Fruit fly (Drosophila melanogaster): ENCODE measurements around the gene msd5.
A peak's percentile ranks its signal among the peaks of the same experiment; 100 is the strongest.

msd5 gene

DNA sequence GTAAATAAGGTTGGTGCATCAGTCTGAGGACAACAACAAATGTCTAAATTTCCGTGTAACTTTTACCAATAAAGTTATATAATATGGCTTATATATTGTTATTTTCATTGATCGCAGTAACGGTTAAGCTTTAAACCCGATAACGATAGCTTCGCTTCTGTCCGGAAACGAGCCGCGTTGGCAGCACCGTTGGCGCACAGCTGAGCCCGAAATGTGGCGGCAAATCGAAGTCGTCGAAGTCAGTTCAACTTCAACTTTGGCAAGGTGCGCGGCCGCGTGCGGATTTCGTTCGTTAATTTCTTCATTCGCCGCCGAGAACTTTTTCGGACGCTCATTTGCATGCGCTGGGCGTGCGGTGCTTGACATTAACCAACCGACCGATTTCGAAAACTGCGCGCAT, 14.7 kb downstream of the msd5 start, which contains the start of gene Myo61F (continued):
- TF ChIP-seq BEAF-32 (GFP tag; optimal IDR thresholded peaks at IDR 0.05) = peak; percentile 21
- no peak for TF ChIP-seq Taf1 (GFP tag; IDR thresholded peaks at IDR 0.05)
- TF ChIP-seq NK7.1 (GFP tag; optimal IDR thresholded peaks at IDR 0.05) = no peak
- no peak for TF ChIP-seq CG4707 (GFP tag; optimal IDR thresholded peaks at IDR 0.05)
- TF ChIP-seq ttk (GFP tag; IDR thresholded peaks at IDR 0.05) = no peak
- TF ChIP-seq CG15601 (tag; optimal IDR thresholded peaks at IDR 0.05) = peak; percentile 54
- no peak for TF ChIP-seq lbe (GFP tag; optimal IDR thresholded peaks at IDR 0.05)
- TF ChIP-seq CG18262 (tag; optimal IDR thresholded peaks at IDR 0.05) = no peak
- no peak for TF ChIP-seq CG15073 (GFP tag; optimal IDR thresholded peaks at IDR 0.05)
- no peak for TF ChIP-seq Trl (optimal IDR thresholded peaks at IDR 0.05)
- no peak for TF ChIP-seq Trl (GFP tag; optimal IDR thresholded peaks at IDR 0.05)
- peak; percentile 46 for TF ChIP-seq onecut (GFP tag; IDR thresholded peaks at IDR 0.05)
- TF ChIP-seq Opbp (GFP tag; IDR thresholded peaks at IDR 0.05; ENCODE audit: partially characterized antibody) = 0 out of 3 replicates have a peak, but pooled peaks have one; percentile 34
- no peak for TF ChIP-seq CG5953 (GFP tag; IDR thresholded peaks at IDR 0.05)
- peak; percentile 54 for TF ChIP-seq Scr (GFP tag; IDR thresholded peaks at IDR 0.05; ENCODE audit: partially characterized antibody)
- no peak for TF ChIP-seq CG6254 (GFP tag; optimal IDR thresholded peaks at IDR 0.05)
- peak; percentile 61; the same call in 1 of the 3 replicates for TF ChIP-seq CG34224 (GFP tag; IDR thresholded peaks at IDR 0.05; ENCODE audit: partially characterized antibody)
- TF ChIP-seq CG4360 (GFP tag; IDR thresholded peaks at IDR 0.05) = no peak
- peak in 1 of 2 experiments; percentile 94 for TF ChIP-seq Pdp1 (GFP tag; optimal IDR thresholded peaks at IDR 0.05)
- no peak for TF ChIP-seq CG12769 (tag; optimal IDR thresholded peaks at IDR 0.05)
- TF ChIP-seq Ets97D (GFP tag; optimal IDR thresholded peaks at IDR 0.05) = peak; percentile 12
- TF ChIP-seq Sry-δ (GFP tag; optimal IDR thresholded peaks at IDR 0.05) = peak; percentile 12
- TF ChIP-seq CG8388 (GFP tag; optimal IDR thresholded peaks at IDR 0.05) = no peak
- peak; percentile 87 for TF ChIP-seq CG3995 (GFP tag; optimal IDR thresholded peaks at IDR 0.05)

DNA sequence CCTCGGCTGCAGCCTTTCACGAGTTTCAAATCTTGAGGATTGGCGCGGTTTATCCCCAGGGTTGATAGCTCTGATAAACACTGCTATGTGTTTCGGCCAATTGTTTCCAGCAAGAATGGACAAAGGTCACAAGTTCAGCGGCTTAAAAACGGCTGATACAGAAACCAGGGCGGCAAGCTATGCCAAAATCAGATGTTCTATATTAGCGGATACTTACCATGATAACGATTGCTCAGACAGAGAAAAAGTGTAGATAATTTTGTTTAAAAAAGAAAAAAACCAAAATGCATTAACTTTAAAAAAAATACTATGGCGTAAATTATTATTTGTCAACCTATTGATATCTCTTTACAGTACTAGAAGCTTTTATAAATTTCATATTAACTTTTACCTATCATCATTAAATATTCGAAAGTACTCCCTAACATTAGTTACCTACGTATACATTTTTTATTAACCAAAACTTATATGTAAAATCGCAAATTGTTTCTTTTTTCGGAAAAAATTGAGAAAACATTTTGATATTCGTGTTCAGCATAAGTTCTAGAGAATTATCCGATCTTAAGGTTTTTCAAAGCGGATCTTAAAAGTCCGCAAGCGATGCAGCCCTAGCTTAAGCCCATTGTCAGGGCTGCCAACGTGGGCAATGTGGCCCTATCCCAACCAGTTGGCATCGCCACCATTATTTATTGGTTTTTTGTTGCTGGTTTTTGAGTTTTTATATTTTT, 19.7 kb downstream of the msd5 start, which contains the start of the genes sturkopf and Herc4:
sturkopf (minus strand) TSS at position 339 of the 728 bp plus-strand sequence.
Herc4 (plus strand) TSS at position 658 of the 728 bp plus-strand sequence.
- TF ChIP-seq CG1832 (GFP tag; optimal IDR thresholded peaks at IDR 0.05) = no peak
- peak; percentile 41 for TF ChIP-seq Fer3 (tag; optimal IDR thresholded peaks at IDR 0.05)
- TF ChIP-seq H15 (GFP tag; IDR thresholded peaks at IDR 0.05) = no peak; the same call in 2 of the 3 replicates
- TF ChIP-seq Adf1 (GFP tag; IDR thresholded peaks at IDR 0.05) = no peak; the same call in 1 of the 2 replicates
- peak; percentile 65 for TF ChIP-seq Mad (GFP tag; optimal IDR thresholded peaks at IDR 0.05)
- TF ChIP-seq tna (GFP tag; IDR thresholded peaks at IDR 0.05; ENCODE audit: partially characterized antibody) = 0 out of 2 replicates have a peak, but pooled peaks have one; percentile 10
- TF ChIP-seq HLH4C (GFP tag; IDR thresholded peaks at IDR 0.05; ENCODE audit: partially characterized antibody) = no peak
- TF ChIP-seq Xrp1 (GFP tag; IDR thresholded peaks at IDR 0.05) = 0 out of 2 replicates have a peak, but pooled peaks have one; percentile 46
- TF ChIP-seq Camta (GFP tag; optimal IDR thresholded peaks at IDR 0.05) = peak; percentile 91
- peak; percentile 63 for TF ChIP-seq CG11085 (GFP tag; IDR thresholded peaks at IDR 0.05)
- TF ChIP-seq CG12299 (tag; optimal IDR thresholded peaks at IDR 0.05) = no peak
- peak; percentile 18; the same call in 1 of the 2 replicates for TF ChIP-seq toy (GFP tag; IDR thresholded peaks at IDR 0.05)
- no peak for TF ChIP-seq sc (optimal IDR thresholded peaks at IDR 0.05)
- peak; percentile 64 for TF ChIP-seq sc (GFP tag; optimal IDR thresholded peaks at IDR 0.05)
- peak; percentile 62 for TF ChIP-seq ind (GFP tag; optimal IDR thresholded peaks at IDR 0.05)
- peak; percentile 94 for TF ChIP-seq CG17361 (GFP tag; IDR thresholded peaks at IDR 0.05)
- peak; percentile 76 for TF ChIP-seq fu2 (GFP tag; optimal IDR thresholded peaks at IDR 0.05)
- TF ChIP-seq B-H1 (GFP tag; IDR thresholded peaks at IDR 0.05) = peak; percentile 16; the same call in 1 of the 3 replicates
- TF ChIP-seq HHEX (GFP tag; optimal IDR thresholded peaks at IDR 0.05) = peak; percentile 16
- TF ChIP-seq CG4424 (GFP tag; optimal IDR thresholded peaks at IDR 0.05) = peak; percentile 71
- peak; percentile 64 for TF ChIP-seq CG6689 (GFP tag; IDR thresholded peaks at IDR 0.05)
- peak; percentile 7 for TF ChIP-seq CG34376 (GFP tag; optimal IDR thresholded peaks at IDR 0.05)
- TF ChIP-seq CG33213 (GFP tag; optimal IDR thresholded peaks at IDR 0.05) = no peak
- peak; percentile 24 for TF ChIP-seq al (GFP tag; IDR thresholded peaks at IDR 0.05)
- peak; percentile 39 for TF ChIP-seq CG8089 (GFP tag; optimal IDR thresholded peaks at IDR 0.05)
- TF ChIP-seq CG14014 (GFP tag; IDR thresholded peaks at IDR 0.05) = peak; percentile 42

Data from whole organism, embryonic.